Worm (Caenorhabditis elegans) whole organism, L4 larva: ENCODE measurements around the gene srbc-39.

Experiments
- ZK546.5 ChIP-seq, 2 experiments: sonication (generic microtip); optimal IDR thresholded peaks; 2 replicates each; lab custom pipeline; 2017; ENCODE audit warnings: missing biosample characterization in 2 of 2, missing genetic modification characterization in 2 of 2
- nhr-76 ChIP-seq: fragments of 150-350 bp; optimal IDR thresholded peaks from 2 replicates; lab custom pipeline; 2014; ENCODE audit warnings: missing biosample characterization, missing genetic modification characterization

DNA sequence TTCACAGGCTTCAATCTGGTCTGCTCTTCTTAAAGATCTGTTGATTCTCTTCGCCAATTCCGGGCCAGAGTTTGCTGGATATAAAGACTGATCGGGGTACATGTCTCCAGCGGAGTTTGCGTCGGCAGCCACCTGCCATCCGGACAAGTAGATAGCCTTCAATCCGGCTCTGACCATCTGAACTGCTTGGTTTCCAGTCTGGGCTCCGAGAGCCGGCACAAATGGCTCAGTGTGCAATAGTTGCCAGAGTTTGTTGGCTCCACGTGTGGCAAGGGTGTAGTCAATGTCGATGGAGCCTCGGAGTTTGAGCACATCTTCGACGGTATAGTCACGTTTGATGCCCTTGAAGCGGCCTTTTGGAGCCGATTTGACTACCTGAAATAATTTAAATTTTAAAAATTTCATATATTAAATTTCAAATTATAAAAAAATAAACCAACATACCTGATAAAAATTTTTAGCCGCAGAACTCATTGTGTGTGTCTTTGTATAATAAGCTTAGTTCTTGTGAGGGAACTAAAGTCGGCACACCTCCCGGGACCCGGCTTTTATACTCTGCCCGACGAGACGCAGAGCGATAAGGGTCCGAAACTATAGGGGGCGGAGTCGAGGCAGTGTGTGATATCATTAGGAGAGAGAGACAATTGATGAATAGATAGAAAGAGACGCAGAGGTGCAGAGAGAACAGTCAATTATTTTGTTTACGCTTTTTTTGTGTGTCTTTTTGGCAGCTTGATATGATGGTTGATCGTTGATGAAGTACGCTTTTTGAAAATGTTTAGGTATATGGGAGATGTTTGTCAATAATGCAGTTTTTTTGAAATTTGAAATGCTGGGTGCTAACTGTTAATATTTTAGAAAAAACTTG is 18.8 kb downstream of the srbc-39 start, which contains the start of the genes icl-1 and srh-2:
- TF ChIP-seq ZK546.5 (tag; optimal IDR thresholded peaks at IDR 0.05; lab: Kevin White, UChicago) (no peak), nhr-76 (no peak)
